Fruit fly (Drosophila melanogaster) whole organism, embryonic: Measurements from ENCODE around the gene CG33669.
A peak's percentile ranks its signal among the peaks of the same experiment; 100 is the strongest.

ENCODE experiments used
- Abd-B ChIP-seq: fragments of 200-800 bp; sonication (Bioruptor generic); optimal IDR thresholded peaks from 2 replicates; lab custom pipeline; 2018; ENCODE audit warnings: missing biosample characterization, mild to moderate bottlenecking, missing genetic modification characterization, moderate library complexity
- Antp ChIP-seq: fragments of 200-800 bp; sonication (Bioruptor generic); optimal IDR thresholded peaks from 3 replicates; lab custom pipeline; 2016; ENCODE audit warnings: missing biosample characterization, missing genetic modification characterization
- BtbVII ChIP-seq: fragments of 200-800 bp; sonication (Bioruptor generic); optimal IDR thresholded peaks from 3 replicates; lab custom pipeline; 2017; ENCODE audit warnings: missing biosample characterization, mild to moderate bottlenecking, missing genetic modification characterization
- CG11504 ChIP-seq: fragments of 200-800 bp; sonication (Bioruptor generic); optimal IDR thresholded peaks from 3 replicates; lab custom pipeline; 2019; ENCODE audit warnings: missing biosample characterization, mild to moderate bottlenecking, missing genetic modification characterization, moderate library complexity
- CG11695 ChIP-seq: fragments of 200-800 bp; sonication (Bioruptor generic); IDR thresholded peaks from 3 replicates; pipeline ENCODE4 v1.3.6; 2022; ENCODE audit warnings: missing biosample characterization, missing genetic modification characterization
- CG11696 ChIP-seq: fragments of 200-800 bp; sonication (Bioruptor generic); IDR thresholded peaks from 2 replicates; pipeline ENCODE4 v1.3.6; 2022; ENCODE audit warnings: missing biosample characterization, missing genetic modification characterization
- CG11723 ChIP-seq: fragments of 200-800 bp; sonication (Bioruptor generic); optimal IDR thresholded peaks from 2 replicates; lab custom pipeline; 2017; ENCODE audit warnings: missing biosample characterization, mild to moderate bottlenecking, missing genetic modification characterization
- CG15479 ChIP-seq: fragments of 200-800 bp; sonication (Bioruptor generic); optimal IDR thresholded peaks from 3 replicates; lab custom pipeline; 2019; ENCODE audit warnings: missing biosample characterization, mild to moderate bottlenecking, missing genetic modification characterization, moderate library complexity
- CG17912 ChIP-seq: fragments of 200-800 bp; sonication (Bioruptor generic); optimal IDR thresholded peaks from 2 replicates; lab custom pipeline; 2018; ENCODE audit warnings: missing biosample characterization, mild to moderate bottlenecking, missing genetic modification characterization
- CG18599 ChIP-seq: fragments of 200-800 bp; sonication (Bioruptor generic); optimal IDR thresholded peaks from 3 replicates; lab custom pipeline; 2017; ENCODE audit warnings: missing biosample characterization, missing genetic modification characterization, mild to moderate bottlenecking, moderate library complexity, missing genetic modification reagents
- CG32767 ChIP-seq: fragments of 200-800 bp; sonication (Bioruptor generic); IDR thresholded peaks from 2 replicates; pipeline ENCODE4 v1.3.6; 2022; ENCODE audit warnings: missing biosample characterization, missing genetic modification characterization
- CG34422 ChIP-seq: fragments of 200-800 bp; sonication (Bioruptor generic); IDR thresholded peaks from 3 replicates; pipeline ENCODE4 v1.3.6; 2022; ENCODE audit warnings: missing biosample characterization, missing genetic modification characterization
- CG4404 ChIP-seq: fragments of 200-800 bp; sonication (Bioruptor generic); IDR thresholded peaks from 2 replicates; pipeline ENCODE4 v1.3.6; 2022; ENCODE audit warnings: missing biosample characterization, missing genetic modification characterization
- CG4854 ChIP-seq: fragments of 200-800 bp; sonication (Bioruptor generic); optimal IDR thresholded peaks from 2 replicates; lab custom pipeline; 2016; ENCODE audit warnings: missing biosample characterization, missing genetic modification characterization, inconsistent platforms
- CG5953 ChIP-seq: fragments of 200-800 bp; sonication (Bioruptor generic); IDR thresholded peaks from 2 replicates; pipeline ENCODE4 v1.3.6; 2022; ENCODE audit warnings: missing biosample characterization, missing genetic modification characterization
- CG6254 ChIP-seq: fragments of 200-800 bp; sonication (Bioruptor generic); optimal IDR thresholded peaks from 3 replicates; lab custom pipeline; 2017; ENCODE audit warnings: mild to moderate bottlenecking, missing biosample characterization, missing genetic modification reagents, missing genetic modification characterization
- CG8089 ChIP-seq: fragments of 200-800 bp; sonication (Bioruptor generic); optimal IDR thresholded peaks from 3 replicates; lab custom pipeline; 2016; ENCODE audit warnings: missing biosample characterization, missing genetic modification characterization
- Dad ChIP-seq: fragments of 200-800 bp; sonication (Bioruptor generic); optimal IDR thresholded peaks from 3 replicates; lab custom pipeline; 2016; ENCODE audit warnings: missing biosample characterization, missing genetic modification characterization
- Dek ChIP-seq: fragments of 200-800 bp; sonication (Bioruptor generic); optimal IDR thresholded peaks from 3 replicates; lab custom pipeline; 2019; ENCODE audit warnings: missing biosample characterization, mild to moderate bottlenecking, missing genetic modification characterization, moderate library complexity
- Fer2 ChIP-seq: fragments of 200-800 bp; sonication (Bioruptor generic); optimal IDR thresholded peaks from 2 replicates; lab custom pipeline; 2018; ENCODE audit warnings: missing biosample characterization, mild to moderate bottlenecking, missing genetic modification characterization, moderate library complexity
- Lpt ChIP-seq: fragments of >200 bp; optimal IDR thresholded peaks from 2 replicates; lab custom pipeline; 2018; ENCODE audit warnings: missing biosample characterization, missing genetic modification characterization
- Mrtf ChIP-seq: fragments of 200-800 bp; sonication (Bioruptor generic); IDR thresholded peaks from 3 replicates; pipeline ENCODE4 v1.3.6; 2022; ENCODE audit warnings: missing biosample characterization, missing genetic modification characterization
- NFAT ChIP-seq: fragments of 200-800 bp; sonication (Bioruptor generic); IDR thresholded peaks from 2 replicates; pipeline ENCODE4 v1.3.6; 2022; ENCODE audit warnings: missing biosample characterization, missing genetic modification characterization
- Nf-YA ChIP-seq: fragments of 200-800 bp; sonication (Bioruptor generic); IDR thresholded peaks from 2 replicates; pipeline ENCODE4 v1.3.6; 2022; ENCODE audit warnings: missing biosample characterization, missing genetic modification characterization
- NfI ChIP-seq: fragments of 200-800 bp; sonication (Bioruptor generic); optimal IDR thresholded peaks from 3 replicates; lab custom pipeline; 2018; ENCODE audit warnings: missing biosample characterization, mild to moderate bottlenecking, missing genetic modification characterization, moderate library complexity
- Ptx1 ChIP-seq: fragments of 200-800 bp; sonication (Bioruptor generic); IDR thresholded peaks from 2 replicates; pipeline ENCODE4 v1.3.6; 2022; ENCODE audit warnings: missing biosample characterization, missing genetic modification characterization
- Ravus ChIP-seq: fragments of 200-800 bp; sonication (Bioruptor generic); IDR thresholded peaks from 2 replicates; pipeline ENCODE4 v1.3.6; 2022; ENCODE audit warnings: missing biosample characterization, missing genetic modification characterization
- Sox100B ChIP-seq: fragments of 200-800 bp; sonication (Bioruptor generic); optimal IDR thresholded peaks from 3 replicates; lab custom pipeline; 2018; ENCODE audit warnings: missing biosample characterization, mild to moderate bottlenecking, missing genetic modification characterization
- Trl ChIP-seq, 3 experiments: fragments of >200 bp in 2 of 3; fragments of 200-800 bp in 1 of 3; sonication (Bioruptor generic) in 1 of 3; optimal IDR thresholded peaks; 2 replicates in 1 of 3; 3 replicates in 2 of 3; lab custom pipeline; 2016 to 2017; ENCODE audit warnings: missing biosample characterization in 1 of 3, missing genetic modification characterization in 1 of 3
- Usf ChIP-seq: fragments of 200-800 bp; sonication (Bioruptor generic); optimal IDR thresholded peaks from 2 replicates; lab custom pipeline; 2017; ENCODE audit warnings: missing genotype, missing biosample characterization, missing genetic modification characterization
- YL-1 ChIP-seq: fragments of 200-800 bp; sonication (Bioruptor generic); optimal IDR thresholded peaks from 3 replicates; lab custom pipeline; 2017; ENCODE audit warnings: missing biosample characterization, mild to moderate bottlenecking, missing genetic modification characterization
- al ChIP-seq: fragments of 200-800 bp; sonication (Bioruptor generic); IDR thresholded peaks from 2 replicates; pipeline ENCODE4 v1.3.6; 2022; ENCODE audit warnings: missing biosample characterization, missing genetic modification characterization
- cad ChIP-seq: fragments of >200 bp; optimal IDR thresholded peaks from 2 replicates; lab custom pipeline; 2017; ENCODE audit warnings: missing biosample characterization, missing genetic modification characterization
- corto ChIP-seq: fragments of 200-800 bp; sonication (Bioruptor generic); optimal IDR thresholded peaks from 2 replicates; lab custom pipeline; 2016; ENCODE audit warnings: missing biosample characterization, mild to moderate bottlenecking, missing genetic modification characterization, moderate library complexity
- croc ChIP-seq: fragments of 200-800 bp; sonication (Bioruptor generic); conservative IDR thresholded peaks from 3 replicates; pipeline ENCODE4 v1.3.6; 2022; ENCODE audit warnings: missing biosample characterization, missing genetic modification characterization
- disco-r ChIP-seq: fragments of 200-800 bp; sonication (Bioruptor generic); optimal IDR thresholded peaks from 2 replicates; lab custom pipeline; 2016; ENCODE audit warnings: missing biosample characterization, missing genetic modification characterization
- dpn ChIP-seq, 2 experiments: fragments of 200-800 bp; sonication (Bioruptor generic); optimal IDR thresholded peaks; 3 replicates each; lab custom pipeline; 2016; ENCODE audit warnings: missing biosample characterization in 2 of 2, missing genetic modification characterization in 2 of 2
- fd96Cb ChIP-seq: fragments of 200-800 bp; sonication (Bioruptor generic); optimal IDR thresholded peaks from 2 replicates; lab custom pipeline; 2018; ENCODE audit warnings: missing biosample characterization, mild to moderate bottlenecking, missing genetic modification characterization, moderate library complexity
- gem ChIP-seq: fragments of 200-800 bp; sonication (Bioruptor generic); optimal IDR thresholded peaks from 2 replicates; lab custom pipeline; 2019; ENCODE audit warnings: missing biosample characterization, mild to moderate bottlenecking, missing genetic modification characterization, moderate library complexity
- gro ChIP-seq: fragments of 200-800 bp; sonication (Bioruptor generic); optimal IDR thresholded peaks from 2 replicates; lab custom pipeline; 2016; ENCODE audit warnings: missing biosample characterization, missing genetic modification characterization
- hbn ChIP-seq: fragments of 200-800 bp; sonication (Bioruptor generic); IDR thresholded peaks from 2 replicates; pipeline ENCODE4 v1.3.6; 2022; ENCODE audit warnings: missing biosample characterization, missing genetic modification characterization; ENCODE audit not compliant: partially characterized antibody
- hth ChIP-seq: fragments of >200 bp; optimal IDR thresholded peaks from 2 replicates; lab custom pipeline; 2017; ENCODE audit warnings: inconsistent platforms
- inv ChIP-seq: fragments of 200-800 bp; sonication (Bioruptor generic); IDR thresholded peaks from 2 replicates; pipeline ENCODE4 v1.3.6; 2022; ENCODE audit warnings: missing biosample characterization, missing genetic modification characterization; ENCODE audit not compliant: partially characterized antibody
- lab ChIP-seq: fragments of 200-800 bp; sonication (Bioruptor generic); optimal IDR thresholded peaks from 3 replicates; lab custom pipeline; 2017; ENCODE audit warnings: missing biosample characterization, missing genetic modification characterization, mild to moderate bottlenecking, moderate library complexity, missing genetic modification reagents
- luna ChIP-seq: fragments of 200-800 bp; sonication (Bioruptor generic); optimal IDR thresholded peaks from 2 replicates; lab custom pipeline; 2016; ENCODE audit warnings: missing biosample characterization, missing genetic modification characterization
- org-1 ChIP-seq: fragments of 200-800 bp; sonication (Bioruptor generic); optimal IDR thresholded peaks from 2 replicates; lab custom pipeline; 2017; ENCODE audit warnings: missing biosample characterization, missing genetic modification characterization
- row ChIP-seq: fragments of 200-800 bp; sonication (Bioruptor generic); IDR thresholded peaks from 3 replicates; pipeline ENCODE4 v1.3.6; 2022; ENCODE audit warnings: missing biosample characterization, missing genetic modification characterization
- salm ChIP-seq: fragments of 200-800 bp; sonication (Bioruptor generic); optimal IDR thresholded peaks from 2 replicates; lab custom pipeline; 2018; ENCODE audit warnings: missing biosample characterization, mild to moderate bottlenecking, missing genetic modification characterization
- sens ChIP-seq: fragments of 200-800 bp; sonication (Bioruptor generic); peaks from one replicate; lab custom pipeline; 2016; ENCODE audit warnings: missing biosample characterization, missing genetic modification characterization
- slp2 ChIP-seq: fragments of 200-800 bp; sonication (Bioruptor generic); optimal IDR thresholded peaks from 2 replicates; lab custom pipeline; 2016; ENCODE audit warnings: missing biosample characterization, missing genetic modification characterization
- sqz ChIP-seq: fragments of 200-800 bp; sonication (Bioruptor generic); optimal IDR thresholded peaks from 3 replicates; lab custom pipeline; 2018; ENCODE audit warnings: missing biosample characterization, mild to moderate bottlenecking, missing genetic modification characterization
- ssp ChIP-seq: fragments of 200-800 bp; sonication (Bioruptor generic); IDR thresholded peaks from 2 replicates; pipeline ENCODE4 v1.3.6; 2022; ENCODE audit warnings: missing biosample characterization, missing genetic modification characterization

The CG33669 gene

dm6 chrX:6366357-6366691 is 33.6 kb downstream of the CG33669 start (continued):
- TF ChIP-seq row (GFP tag; lab: Robert Waterston, UW) (peak; percentile 92), Sox100B (GFP tag; lab: Kevin White, UChicago) (peak; percentile 76), Ptx1 (GFP tag; lab: Robert Waterston, UW) (peak; percentile 91), CG8089 (GFP tag; lab: Kevin White, UChicago) (peak; percentile 54), CG17912 (GFP tag; lab: Kevin White, UChicago) (no peak), slp2 (GFP tag; lab: Kevin White, UChicago) (peak; percentile 66), hbn (GFP tag; lab: Robert Waterston, UW) (no peak), CG5953 (GFP tag; lab: Robert Waterston, UW) (0 out of 2 replicates have a peak, but pooled peaks have one; percentile 55), CG4404 (GFP tag; lab: Robert Waterston, UW) (peak; percentile 72), NFAT (GFP tag; lab: Robert Waterston, UW) (peak; percentile 95), cad (GFP tag; lab: Kevin White, UChicago) (no peak), salm (peak; percentile 29), hth (lab: Kevin White, UChicago) (no peak), ssp (GFP tag; lab: Robert Waterston, UW) (peak; percentile 70), CG4854 (GFP tag; lab: Kevin White, UChicago) (peak; percentile 65), fd96Cb (tag; lab: Kevin White, UChicago) (peak; percentile 76), Mrtf (GFP tag; lab: Robert Waterston, UW) (peak; percentile 88), YL-1 (peak; percentile 14), org-1 (GFP tag; lab: Kevin White, UChicago) (peak; percentile 74), Antp (GFP tag; lab: Kevin White, UChicago) (peak; percentile 89), Trl (optimal IDR thresholded peaks at IDR 0.05; lab: Kevin White, UChicago) (no peak), Trl (GFP tag; optimal IDR thresholded peaks at IDR 0.05; lab: Kevin White, UChicago) (peak; percentile 83), CG18599 (GFP tag; lab: Kevin White, UChicago) (peak; percentile 92), gem (tag; lab: Kevin White, UChicago) (peak; percentile 86), CG11696 (GFP tag; lab: Robert Waterston, UW) (peak; percentile 80), croc (peak; percentile 56), Abd-B (GFP tag; lab: Kevin White, UChicago) (peak; percentile 82), luna (GFP tag; lab: Kevin White, UChicago) (peak; percentile 67), Dek (tag; lab: Kevin White, UChicago) (peak; percentile 88), Ravus (GFP tag; lab: Robert Waterston, UW) (peak; percentile 77), disco-r (GFP tag; lab: Kevin White, UChicago) (peak; percentile 76), corto (GFP tag; lab: Kevin White, UChicago) (peak; percentile 61), lab (peak; percentile 93), CG34422 (GFP tag; lab: Robert Waterston, UW) (peak; percentile 93), Usf (peak; percentile 62), al (peak; percentile 84), dpn (GFP tag; optimal IDR thresholded peaks at IDR 0.05; lab: Kevin White, UChicago) (peak; percentile 88), Dad (peak; percentile 76), BtbVII (peak; percentile 77), CG11504 (tag; lab: Kevin White, UChicago) (peak; percentile 86), CG32767 (GFP tag; lab: Robert Waterston, UW) (peak; percentile 82), CG6254 (GFP tag; lab: Kevin White, UChicago) (peak; percentile 7), CG15479 (GFP tag; lab: Kevin White, UChicago) (no peak), inv (GFP tag; lab: Robert Waterston, UW) (no peak), Fer2 (tag; lab: Kevin White, UChicago) (peak; percentile 86), sens (GFP tag; lab: Kevin White, UChicago) (peak; percentile 94), gro (GFP tag; lab: Kevin White, UChicago) (peak; percentile 92), CG11723 (peak; percentile 59), NfI (GFP tag; lab: Kevin White, UChicago) (peak; percentile 92), CG11695 (GFP tag; lab: Robert Waterston, UW) (peak; percentile 88), sqz (no peak), Nf-YA (peak; percentile 75), Lpt (no peak)
